Fruit fly (Drosophila melanogaster) whole organism, embryonic: ENCODE results near the gene CG13026.

ENCODE experiments used
- ATbp ChIP-seq: fragments of 200-800 bp; sonication (Bioruptor generic); optimal IDR thresholded peaks from 2 replicates; lab custom pipeline; 2017; ENCODE audit warnings: missing biosample characterization, mild to moderate bottlenecking, missing genetic modification characterization, missing genetic modification reagents
- Ada2b ChIP-seq: fragments of 200-800 bp; sonication (Bioruptor generic); IDR thresholded peaks from 2 replicates; pipeline ENCODE4 v1.3.6; 2022; ENCODE audit warnings: missing biosample characterization, missing genetic modification characterization
- BEAF-32 ChIP-seq: fragments of 200-800 bp; sonication (Bioruptor generic); optimal IDR thresholded peaks from 3 replicates; lab custom pipeline; 2017; ENCODE audit warnings: missing biosample characterization, missing genetic modification characterization, mild to moderate bottlenecking, moderate library complexity, missing genetic modification reagents
- CG10959 ChIP-seq: fragments of 200-800 bp; sonication (Bioruptor generic); IDR thresholded peaks from 2 replicates; pipeline ENCODE4 v1.3.6; 2022; ENCODE audit warnings: missing biosample characterization, missing genetic modification characterization
- CG11398 ChIP-seq: fragments of 200-800 bp; sonication (Bioruptor generic); optimal IDR thresholded peaks from 2 replicates; lab custom pipeline; 2016; ENCODE audit warnings: missing biosample characterization, missing genetic modification characterization
- CG11695 ChIP-seq: fragments of 200-800 bp; sonication (Bioruptor generic); IDR thresholded peaks from 3 replicates; pipeline ENCODE4 v1.3.6; 2022; ENCODE audit warnings: missing biosample characterization, missing genetic modification characterization
- CG12219 ChIP-seq: fragments of 200-800 bp; sonication (Bioruptor generic); optimal IDR thresholded peaks from 3 replicates; lab custom pipeline; 2018; ENCODE audit warnings: missing biosample characterization, mild to moderate bottlenecking, missing genetic modification characterization
- CG14860 ChIP-seq: fragments of 200-800 bp; sonication (Bioruptor generic); IDR thresholded peaks from 3 replicates; pipeline ENCODE4 v1.3.6; 2022; ENCODE audit warnings: missing biosample characterization, missing genetic modification characterization; ENCODE audit not compliant: partially characterized antibody
- CG15269 ChIP-seq: fragments of 200-800 bp; sonication (Bioruptor generic); optimal IDR thresholded peaks from 2 replicates; lab custom pipeline; 2018; ENCODE audit warnings: missing biosample characterization, mild to moderate bottlenecking, missing genetic modification characterization, moderate library complexity
- CG1529 ChIP-seq: fragments of 200-800 bp; sonication (Bioruptor generic); optimal IDR thresholded peaks from 3 replicates; lab custom pipeline; 2018; ENCODE audit warnings: missing biosample characterization, missing genetic modification characterization
- CG17568 ChIP-seq: fragments of 200-800 bp; sonication (Bioruptor generic); optimal IDR thresholded peaks from 2 replicates; lab custom pipeline; 2018; ENCODE audit warnings: missing biosample characterization, mild to moderate bottlenecking, missing genetic modification characterization, moderate library complexity
- CG1832 ChIP-seq: fragments of 200-800 bp; sonication (Bioruptor generic); optimal IDR thresholded peaks from 2 replicates; lab custom pipeline; 2017; ENCODE audit warnings: missing biosample characterization, mild to moderate bottlenecking, missing genetic modification characterization, inconsistent platforms
- CG18599 ChIP-seq: fragments of 200-800 bp; sonication (Bioruptor generic); optimal IDR thresholded peaks from 3 replicates; lab custom pipeline; 2017; ENCODE audit warnings: missing biosample characterization, missing genetic modification characterization, mild to moderate bottlenecking, moderate library complexity, missing genetic modification reagents
- CG2712 ChIP-seq: fragments of 200-800 bp; optimal IDR thresholded peaks from 3 replicates; lab custom pipeline; 2019; ENCODE audit warnings: missing biosample characterization, mild to moderate bottlenecking, missing genetic modification characterization, moderate library complexity
- CG2875 ChIP-seq: fragments of 200-800 bp; sonication (Bioruptor generic); optimal IDR thresholded peaks from 2 replicates; lab custom pipeline; 2017; ENCODE audit warnings: missing biosample characterization, mild to moderate bottlenecking, missing genetic modification characterization, missing genetic modification reagents
- CG32532 ChIP-seq: fragments of 200-800 bp; sonication (Bioruptor generic); IDR thresholded peaks from 2 replicates; pipeline ENCODE4 v1.3.6; 2022; ENCODE audit warnings: missing biosample characterization, missing genetic modification characterization
- CG3407 ChIP-seq: fragments of 200-800 bp; sonication (Bioruptor generic); optimal IDR thresholded peaks from 2 replicates; lab custom pipeline; 2018; ENCODE audit warnings: missing biosample characterization, mild to moderate bottlenecking, missing genetic modification characterization
- CG4328 ChIP-seq: fragments of 200-800 bp; sonication (Bioruptor generic); optimal IDR thresholded peaks from 3 replicates; lab custom pipeline; 2017; ENCODE audit warnings: missing biosample characterization, missing genetic modification reagents, missing genetic modification characterization
- CG6813 ChIP-seq: fragments of 200-800 bp; sonication (Bioruptor generic); optimal IDR thresholded peaks from 2 replicates; lab custom pipeline; 2017; ENCODE audit warnings: missing biosample characterization, missing genetic modification characterization, mild to moderate bottlenecking, moderate library complexity, missing genetic modification reagents
- CG9727 ChIP-seq: fragments of 200-800 bp; sonication (Bioruptor generic); optimal IDR thresholded peaks from 3 replicates; lab custom pipeline; 2017; ENCODE audit warnings: missing biosample characterization, mild to moderate bottlenecking, missing genetic modification characterization
- CG9817 ChIP-seq: fragments of 200-800 bp; sonication (Bioruptor generic); optimal IDR thresholded peaks from 2 replicates; lab custom pipeline; 2018; ENCODE audit warnings: missing biosample characterization, mild to moderate bottlenecking, missing genetic modification characterization, moderate library complexity
- D19A ChIP-seq: fragments of 200-800 bp; optimal IDR thresholded peaks from 3 replicates; lab custom pipeline; 2019; ENCODE audit warnings: missing biosample characterization, mild to moderate bottlenecking, missing genetic modification characterization, moderate library complexity
- E2f2 ChIP-seq: fragments of 200-800 bp; sonication (Bioruptor generic); IDR thresholded peaks from 2 replicates; pipeline ENCODE4 v1.3.6; 2022; ENCODE audit warnings: missing biosample characterization, missing genetic modification characterization
- Gug ChIP-seq: fragments of 200-800 bp; sonication (Bioruptor generic); IDR thresholded peaks from 4 replicates; pipeline ENCODE4 v1.3.6; 2022; ENCODE audit warnings: missing biosample characterization, missing genetic modification characterization
- HHEX ChIP-seq: fragments of 200-800 bp; sonication (Bioruptor generic); optimal IDR thresholded peaks from 3 replicates; lab custom pipeline; 2017; ENCODE audit warnings: missing biosample characterization, mild to moderate bottlenecking, missing genetic modification characterization, missing genetic modification reagents
- Hand ChIP-seq: fragments of 200-800 bp; sonication (Bioruptor generic); optimal IDR thresholded peaks from 2 replicates; lab custom pipeline; 2017; ENCODE audit warnings: mild to moderate bottlenecking, missing biosample characterization, missing genetic modification reagents, missing genetic modification characterization
- Hr39 ChIP-seq: fragments of >200 bp; optimal IDR thresholded peaks from 2 replicates; lab custom pipeline; 2017
- Hr51 ChIP-seq, 2 experiments: fragments of 200-800 bp; sonication (Bioruptor generic); optimal IDR thresholded peaks; 2 replicates in 1 of 2; 3 replicates in 1 of 2; lab custom pipeline; 2016 to 2018; ENCODE audit warnings: missing biosample characterization in 2 of 2, missing genetic modification characterization in 2 of 2, mild to moderate bottlenecking in 1 of 2, moderate library complexity in 1 of 2
- Hsf ChIP-seq: fragments of 200-800 bp; sonication (Bioruptor generic); optimal IDR thresholded peaks from 3 replicates; lab custom pipeline; 2016; ENCODE audit warnings: missing biosample characterization, missing genetic modification characterization
- PHDP ChIP-seq: fragments of 200-800 bp; sonication (Bioruptor generic); optimal IDR thresholded peaks from 3 replicates; lab custom pipeline; 2018; ENCODE audit warnings: missing biosample characterization, mild to moderate bottlenecking, missing genetic modification characterization, moderate library complexity
- Pdp1 ChIP-seq, 2 experiments: fragments of 200-800 bp; sonication (Bioruptor generic); optimal IDR thresholded peaks; 3 replicates each; lab custom pipeline; 2016; ENCODE audit warnings: missing biosample characterization in 2 of 2, missing genetic modification characterization in 2 of 2, mild to moderate bottlenecking in 1 of 2, moderate library complexity in 1 of 2
- Side ChIP-seq: fragments of 200-800 bp; sonication (Bioruptor generic); optimal IDR thresholded peaks from 2 replicates; lab custom pipeline; 2016; ENCODE audit warnings: missing biosample characterization, missing genetic modification characterization
- ara ChIP-seq: fragments of 200-800 bp; sonication (Bioruptor generic); IDR thresholded peaks from 2 replicates; pipeline ENCODE4 v1.3.6; 2022; ENCODE audit warnings: missing biosample characterization, missing genetic modification characterization
- az2 ChIP-seq: fragments of 200-800 bp; sonication (Bioruptor generic); optimal IDR thresholded peaks from 3 replicates; lab custom pipeline; 2016; ENCODE audit warnings: missing biosample characterization, missing genetic modification characterization
- chinmo ChIP-seq: fragments of 200-800 bp; sonication (Bioruptor generic); IDR thresholded peaks from 4 replicates; pipeline ENCODE4 v1.3.6; 2022; ENCODE audit warnings: missing biosample characterization, missing genetic modification characterization; ENCODE audit not compliant: partially characterized antibody
- ci ChIP-seq: fragments of 200-800 bp; sonication (Bioruptor generic); IDR thresholded peaks from 3 replicates; pipeline ENCODE4 v1.3.6; 2022; ENCODE audit warnings: missing biosample characterization, missing genetic modification characterization
- en ChIP-seq: fragments of 200-800 bp; sonication (Bioruptor generic); optimal IDR thresholded peaks from 2 replicates; lab custom pipeline; 2016; ENCODE audit warnings: missing biosample characterization, missing genetic modification characterization
- fd96Cb ChIP-seq: fragments of 200-800 bp; sonication (Bioruptor generic); optimal IDR thresholded peaks from 2 replicates; lab custom pipeline; 2018; ENCODE audit warnings: missing biosample characterization, mild to moderate bottlenecking, missing genetic modification characterization, moderate library complexity
- gem ChIP-seq: fragments of 200-800 bp; sonication (Bioruptor generic); optimal IDR thresholded peaks from 2 replicates; lab custom pipeline; 2019; ENCODE audit warnings: missing biosample characterization, mild to moderate bottlenecking, missing genetic modification characterization, moderate library complexity
- h ChIP-seq: fragments of >200 bp; optimal IDR thresholded peaks from 2 replicates; lab custom pipeline; 2017
- hbn ChIP-seq: fragments of 200-800 bp; sonication (Bioruptor generic); IDR thresholded peaks from 2 replicates; pipeline ENCODE4 v1.3.6; 2022; ENCODE audit warnings: missing biosample characterization, missing genetic modification characterization; ENCODE audit not compliant: partially characterized antibody
- lbe ChIP-seq: fragments of 200-800 bp; sonication (Bioruptor generic); optimal IDR thresholded peaks from 2 replicates; lab custom pipeline; 2016; ENCODE audit warnings: missing biosample characterization, mild to moderate bottlenecking, missing genetic modification characterization
- lola ChIP-seq, 3 experiments: fragments of >200 bp in 2 of 3; fragments of 200-800 bp in 1 of 3; sonication (Bioruptor generic) in 1 of 3; optimal IDR thresholded peaks; 2 replicates each; lab custom pipeline; 2017 to 2019; ENCODE audit warnings: missing biosample characterization in 3 of 3, missing genetic modification characterization in 3 of 3, mild to moderate bottlenecking in 1 of 3, moderate library complexity in 1 of 3
- prd ChIP-seq, 3 experiments: fragments of >200 bp in 2 of 3; fragments of 200-800 bp in 1 of 3; sonication (Bioruptor generic) in 1 of 3; optimal IDR thresholded peaks in 2 of 3; IDR thresholded peaks in 1 of 3; 2 replicates in 2 of 3; 3 replicates in 1 of 3; pipeline versions ENCODE4 v1.3.6 to Lab custom; 2017 to 2022; ENCODE audit warnings: missing biosample characterization in 1 of 3, missing genetic modification characterization in 1 of 3
- pum ChIP-seq: fragments of 200-800 bp; sonication (Bioruptor generic); optimal IDR thresholded peaks from 2 replicates; lab custom pipeline; 2016; ENCODE audit warnings: missing biosample characterization, missing genetic modification characterization
- unc-4 ChIP-seq: fragments of 200-800 bp; sonication (Bioruptor generic); IDR thresholded peaks from 2 replicates; pipeline ENCODE4 v1.3.6; 2022; ENCODE audit warnings: missing biosample characterization, missing genetic modification characterization; ENCODE audit not compliant: partially characterized antibody
- unpg ChIP-seq: fragments of 200-800 bp; sonication (Bioruptor generic); optimal IDR thresholded peaks from 3 replicates; lab custom pipeline; 2018; ENCODE audit warnings: missing biosample characterization, mild to moderate bottlenecking, missing genetic modification characterization, moderate library complexity

Gene CG13026

DNA sequence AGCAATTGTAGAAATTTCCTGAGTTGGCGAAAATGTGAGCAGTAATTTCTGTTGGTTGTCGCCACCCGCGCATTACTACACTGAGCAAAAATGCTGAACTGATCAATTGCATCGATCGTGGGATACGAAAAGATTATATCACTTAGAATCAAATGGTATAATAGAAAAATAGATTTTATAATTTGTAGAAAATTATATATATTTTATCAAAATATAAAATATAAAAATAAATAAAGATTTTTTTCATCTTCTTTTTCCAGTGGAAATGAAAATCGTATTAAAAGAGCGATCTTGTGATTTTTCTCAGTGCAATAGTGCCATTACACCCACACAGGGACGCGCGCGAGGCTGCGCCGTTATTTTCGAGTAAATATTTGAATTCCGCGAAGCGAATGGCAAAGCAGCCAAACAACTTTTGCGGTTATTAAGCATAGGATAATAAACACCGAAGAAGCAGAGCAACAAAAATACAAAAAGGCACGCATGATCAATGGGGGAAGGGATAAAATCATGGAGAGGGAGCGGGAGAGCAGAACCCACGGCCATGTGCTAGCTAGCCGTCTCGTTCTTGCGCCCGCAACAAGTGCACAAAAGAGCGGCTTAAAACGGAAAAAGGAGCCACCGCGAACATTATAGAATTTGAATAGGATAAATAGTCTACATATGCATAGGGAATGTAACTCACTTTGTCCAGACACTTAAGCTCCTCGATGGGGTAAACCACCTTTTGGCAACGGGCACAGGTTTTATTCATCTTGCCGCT lies 15.5 kb downstream of the CG13026 start (continued):
- TF ChIP-seq Hr51 (GFP tag; optimal IDR thresholded peaks at IDR 0.05; lab: Kevin White, UChicago), result peak in 1 of 2 experiments; percentile 19
- no peak for TF ChIP-seq CG12219
- no peak for TF ChIP-seq CG14860 (GFP tag; lab: Robert Waterston, UW)
- TF ChIP-seq Hr39 (lab: Kevin White, UChicago), result no peak
- no peak for TF ChIP-seq h
- peak; percentile 24 for TF ChIP-seq CG9817 (tag; lab: Kevin White, UChicago)
- peak; percentile 75 for TF ChIP-seq CG2712
- TF ChIP-seq E2f2 (GFP tag; lab: Robert Waterston, UW), result peak; percentile 28; the same call in 1 of the 2 replicates
- TF ChIP-seq CG11695, result peak; percentile 89
- TF ChIP-seq CG2875 (GFP tag; lab: Kevin White, UChicago), result no peak
- TF ChIP-seq ara (GFP tag; lab: Robert Waterston, UW), result 0 out of 2 replicates have a peak, but pooled peaks have one; percentile 16
- peak; percentile 1 for TF ChIP-seq CG4328 (GFP tag; lab: Kevin White, UChicago)
- no peak for TF ChIP-seq CG1529 (GFP tag; lab: Kevin White, UChicago)
- TF ChIP-seq chinmo (GFP tag; lab: Robert Waterston, UW), result 0 out of 4 replicates have a peak, but pooled peaks have one; percentile 46
- TF ChIP-seq CG11398, result no peak
- peak; percentile 43 for TF ChIP-seq CG15269 (tag; lab: Kevin White, UChicago)
- peak in 1 of 2 experiments; percentile 2 for TF ChIP-seq Pdp1 (GFP tag; optimal IDR thresholded peaks at IDR 0.05; lab: Kevin White, UChicago)
- no peak for TF ChIP-seq CG17568 (GFP tag; lab: Kevin White, UChicago)
- TF ChIP-seq gem, result peak; percentile 75
- TF ChIP-seq Ada2b (GFP tag; lab: Robert Waterston, UW), result peak; percentile 43
- no peak for TF ChIP-seq Hand
- peak; percentile 19 for TF ChIP-seq D19A (tag; lab: Kevin White, UChicago)
- no peak for TF ChIP-seq BEAF-32 (GFP tag; lab: Kevin White, UChicago)
- peak; percentile 45; the same call in 1 of the 4 replicates for TF ChIP-seq Gug
- TF ChIP-seq CG18599 (GFP tag; lab: Kevin White, UChicago), result peak; percentile 74
- TF ChIP-seq fd96Cb (tag; lab: Kevin White, UChicago), result peak; percentile 45
- TF ChIP-seq CG1832, result peak; percentile 75
- peak; percentile 74 for TF ChIP-seq CG32532 (GFP tag; lab: Robert Waterston, UW)
- peak; percentile 29 for TF ChIP-seq PHDP (tag; lab: Kevin White, UChicago)
- TF ChIP-seq Side (GFP tag; lab: Kevin White, UChicago), result no peak
- no peak for TF ChIP-seq en (GFP tag; lab: Kevin White, UChicago)
- TF ChIP-seq Hsf (GFP tag; lab: Kevin White, UChicago), result no peak
- peak; percentile 15 for TF ChIP-seq ATbp (GFP tag; lab: Kevin White, UChicago)
- TF ChIP-seq lola (GFP tag; optimal IDR thresholded peaks at IDR 0.05; lab: Kevin White, UChicago), result peak in 1 of 3 experiments; percentile 12
- TF ChIP-seq pum (GFP tag; lab: Kevin White, UChicago), result no peak
- TF ChIP-seq hbn (GFP tag; lab: Robert Waterston, UW), result no peak
- peak; percentile 75 for TF ChIP-seq CG9727
- TF ChIP-seq lbe (GFP tag; lab: Kevin White, UChicago), result peak; percentile 19
- TF ChIP-seq HHEX (GFP tag; lab: Kevin White, UChicago), result peak; percentile 31
- peak; percentile 1 for TF ChIP-seq CG3407 (GFP tag; lab: Kevin White, UChicago)
- TF ChIP-seq unc-4, result no peak
- peak; percentile 25 for TF ChIP-seq CG6813 (GFP tag; lab: Kevin White, UChicago)
- TF ChIP-seq az2, result no peak
- peak; percentile 60 for TF ChIP-seq unpg (GFP tag; lab: Kevin White, UChicago)
- no peak for TF ChIP-seq prd (optimal IDR thresholded peaks at IDR 0.05; lab: Kevin White, UChicago)
- peak; percentile 78 for TF ChIP-seq prd (GFP tag; IDR thresholded peaks at IDR 0.05; lab: Robert Waterston, UW)
- 0 out of 3 replicates have a peak, but pooled peaks have one; percentile 38 for TF ChIP-seq ci
- no peak for TF ChIP-seq CG10959
